Fruit fly (Drosophila melanogaster): Measurements from ENCODE around the gene Tmem43.
A peak's percentile ranks its signal among the peaks of the same experiment; 100 is the strongest.

Gene Tmem43

dm6 chr3L:7911765-7912556 lies 3.0 kb downstream of the Tmem43 start, which contains the start of the genes pbl and CG8281 (continued):
- TF ChIP-seq toy (GFP tag; IDR thresholded peaks at IDR 0.05) (no peak), otp (GFP tag; IDR thresholded peaks at IDR 0.05) (no peak), CG8944 (GFP tag; optimal IDR thresholded peaks at IDR 0.05) (peak; percentile 27), lilli (GFP tag; optimal IDR thresholded peaks at IDR 0.05) (peak; percentile 51), abd-A (tag; optimal IDR thresholded peaks at IDR 0.05) (no peak), CG8478 (optimal IDR thresholded peaks at IDR 0.05) (peak; percentile 44), Scr (GFP tag; IDR thresholded peaks at IDR 0.05; ENCODE audit: partially characterized antibody) (peak; percentile 73), CG1832 (GFP tag; optimal IDR thresholded peaks at IDR 0.05) (no peak), BEAF-32 (GFP tag; optimal IDR thresholded peaks at IDR 0.05) (peak; percentile 88), CG7963 (GFP tag; IDR thresholded peaks at IDR 0.05; ENCODE audit: partially characterized antibody) (peak; percentile 67; the same call in 2 of the 3 replicates), stwl (tag; optimal IDR thresholded peaks at IDR 0.05) (peak; percentile 78), HLH3B (GFP tag; IDR thresholded peaks at IDR 0.05) (peak; percentile 29; the same call in 1 of the 2 replicates), CG10209 (GFP tag; optimal IDR thresholded peaks at IDR 0.05) (peak; percentile 39), gem (tag; optimal IDR thresholded peaks at IDR 0.05) (peak; percentile 65), Stat92E (GFP tag; optimal IDR thresholded peaks at IDR 0.05) (no peak), CG17361 (GFP tag; IDR thresholded peaks at IDR 0.05) (peak; percentile 81), CG11456 (GFP tag; IDR thresholded peaks at IDR 0.05) (0 out of 3 replicates have a peak, but pooled peaks have one; percentile 28), mam (GFP tag; optimal IDR thresholded peaks at IDR 0.05) (peak; percentile 40), CG10462 (GFP tag; optimal IDR thresholded peaks at IDR 0.05) (no peak), ems (GFP tag; optimal IDR thresholded peaks at IDR 0.05) (no peak), jumu (GFP tag; optimal IDR thresholded peaks at IDR 0.05) (no peak), CG4707 (GFP tag; optimal IDR thresholded peaks at IDR 0.05) (no peak), Kr (GFP tag; optimal IDR thresholded peaks at IDR 0.05) (no peak), Hr3 (GFP tag; optimal IDR thresholded peaks at IDR 0.05) (peak; percentile 63), CG34422 (GFP tag; IDR thresholded peaks at IDR 0.05) (0 out of 3 replicates have a peak, but pooled peaks have one; percentile 36), YL-1 (GFP tag; optimal IDR thresholded peaks at IDR 0.05) (peak; percentile 68), CG18764 (GFP tag; optimal IDR thresholded peaks at IDR 0.05) (no peak), kay (GFP tag; optimal IDR thresholded peaks at IDR 0.05) (peak; percentile 13), dimm (GFP tag; IDR thresholded peaks at IDR 0.05) (no peak), gcm2 (GFP tag; optimal IDR thresholded peaks at IDR 0.05) (no peak), sens-2 (GFP tag; IDR thresholded peaks at IDR 0.05) (0 out of 2 replicates have a peak, but pooled peaks have one; percentile 35), CG15514 (GFP tag; optimal IDR thresholded peaks at IDR 0.05) (peak; percentile 79), CG18619 (GFP tag; optimal IDR thresholded peaks at IDR 0.05) (peak; percentile 26), CG30403 (GFP tag; optimal IDR thresholded peaks at IDR 0.05) (peak; percentile 49), chinmo (GFP tag; IDR thresholded peaks at IDR 0.05; ENCODE audit: partially characterized antibody) (0 out of 4 replicates have a peak, but pooled peaks have one; percentile 59), lov (optimal IDR thresholded peaks at IDR 0.05) (peak; percentile 89), lov (GFP tag; IDR thresholded peaks at IDR 0.05) (0 out of 3 replicates have a peak, but pooled peaks have one; percentile 12), BtbVII (GFP tag; optimal IDR thresholded peaks at IDR 0.05) (peak; percentile 60), ci (GFP tag; IDR thresholded peaks at IDR 0.05) (peak; percentile 70; the same call in 1 of the 3 replicates), Sox100B (GFP tag; optimal IDR thresholded peaks at IDR 0.05) (no peak), CG8388 (GFP tag; optimal IDR thresholded peaks at IDR 0.05) (no peak), CrebB (tag; optimal IDR thresholded peaks at IDR 0.05) (no peak), CG17385 (GFP tag; optimal IDR thresholded peaks at IDR 0.05) (peak; percentile 22), Hr51 (GFP tag; optimal IDR thresholded peaks at IDR 0.05) (peak in 1 of 2 experiments; percentile 65), CG1602 (GFP tag; optimal IDR thresholded peaks at IDR 0.05) (peak; percentile 2), dysf (GFP tag; IDR thresholded peaks at IDR 0.05) (peak; percentile 48; the same call in 1 of the 3 replicates), hbn (GFP tag; IDR thresholded peaks at IDR 0.05; ENCODE audit: partially characterized antibody) (peak; percentile 52), ranshi (GFP tag; IDR thresholded peaks at IDR 0.05) (peak; percentile 42)
